Fruit fly (Drosophila melanogaster): ENCODE data around the gene pnt.

The pnt gene

DNA sequence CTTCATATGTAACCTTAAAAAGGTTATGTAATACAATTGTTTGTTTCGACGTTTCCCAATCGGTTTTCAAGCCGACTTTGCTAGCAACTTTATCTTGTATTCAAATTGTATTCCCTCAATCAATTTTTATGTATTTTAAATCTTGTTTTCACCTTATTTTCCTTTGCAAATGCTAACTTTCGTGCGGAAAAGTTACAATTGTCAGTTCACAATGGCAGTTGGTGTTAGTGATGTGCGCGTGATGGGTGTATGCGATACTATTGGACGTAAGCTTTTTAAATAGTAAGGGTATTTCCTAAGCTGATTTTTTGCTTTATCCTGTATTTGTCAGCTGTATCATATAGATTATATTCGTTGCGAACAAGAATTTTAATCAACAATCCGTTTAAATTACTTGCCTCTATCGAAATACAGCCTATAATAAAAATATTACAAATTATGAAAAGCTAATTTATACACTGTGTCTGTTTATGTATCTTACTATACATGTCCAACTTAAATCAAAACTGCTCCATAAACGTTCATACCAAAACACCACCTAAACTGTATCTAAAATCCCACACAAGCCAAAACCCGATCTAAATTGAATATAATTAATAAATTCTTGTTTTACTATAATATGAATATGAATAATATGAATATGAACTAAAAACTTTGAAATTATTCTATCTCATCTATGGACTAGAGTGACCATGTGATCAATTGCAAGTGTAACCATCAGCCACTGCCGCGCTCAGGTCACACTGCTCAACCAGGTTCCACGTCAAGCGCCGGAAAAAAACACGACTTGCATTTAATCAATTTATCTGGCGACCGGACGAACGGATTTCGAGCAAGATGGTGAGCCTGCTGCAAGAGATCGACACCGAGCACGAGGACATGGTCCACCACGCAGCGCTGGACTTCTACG is 10.1 kb upstream of the pnt start, which contains the start of the genes ATPsynCF6 and Sec13:
Gene ATPsynCF6, minus strand, starts transcription at position 236 of the 910 bp plus-strand sequence.
Gene Sec13, plus strand, starts transcription at position 450 of the 910 bp plus-strand sequence.
- TF ChIP-seq fd96Ca (GFP tag; IDR thresholded peaks at IDR 0.05), result no peak
- no peak for TF ChIP-seq gl (tag; optimal IDR thresholded peaks at IDR 0.05)
- TF ChIP-seq CG9948 (tag; optimal IDR thresholded peaks at IDR 0.05), result peak; percentile 40
- no peak for TF ChIP-seq CG13204 (GFP tag; optimal IDR thresholded peaks at IDR 0.05)
- TF ChIP-seq Pif1B (GFP tag; optimal IDR thresholded peaks at IDR 0.05), result peak; percentile 56
- TF ChIP-seq CG15710 (tag; optimal IDR thresholded peaks at IDR 0.05), result peak; percentile 36
- peak; percentile 52 for TF ChIP-seq Ets98B (GFP tag; IDR thresholded peaks at IDR 0.05)
- TF ChIP-seq CG14655 (GFP tag; optimal IDR thresholded peaks at IDR 0.05), result peak; percentile 63
- TF ChIP-seq D1 (tag; optimal IDR thresholded peaks at IDR 0.05), result no peak
- TF ChIP-seq CG8301 (tag; optimal IDR thresholded peaks at IDR 0.05), result peak; percentile 52
- TF ChIP-seq CG32121 (GFP tag; IDR thresholded peaks at IDR 0.05), result peak; percentile 40; the same call in 1 of the 2 replicates
- peak; percentile 22; the same call in 1 of the 2 replicates for TF ChIP-seq rn (GFP tag; IDR thresholded peaks at IDR 0.05)
- TF ChIP-seq CG34367 (tag; optimal IDR thresholded peaks at IDR 0.05), result peak; percentile 15
- no peak for TF ChIP-seq Pif1A (GFP tag; optimal IDR thresholded peaks at IDR 0.05)
- TF ChIP-seq CG4496 (GFP tag; IDR thresholded peaks at IDR 0.05), result peak; percentile 77
- TF ChIP-seq CG12605 (GFP tag; IDR thresholded peaks at IDR 0.05), result no peak
- peak; percentile 10 for TF ChIP-seq Snoo (tag; optimal IDR thresholded peaks at IDR 0.05)
- peak; percentile 51 for TF ChIP-seq CG17806 (tag; optimal IDR thresholded peaks at IDR 0.05)
- TF ChIP-seq CG8159 (tag; optimal IDR thresholded peaks at IDR 0.05), result peak; percentile 59
- TF ChIP-seq CG10348 (GFP tag; IDR thresholded peaks at IDR 0.05), result no peak
- TF ChIP-seq EcR (GFP tag; optimal IDR thresholded peaks at IDR 0.05), result no peak

DNA sequence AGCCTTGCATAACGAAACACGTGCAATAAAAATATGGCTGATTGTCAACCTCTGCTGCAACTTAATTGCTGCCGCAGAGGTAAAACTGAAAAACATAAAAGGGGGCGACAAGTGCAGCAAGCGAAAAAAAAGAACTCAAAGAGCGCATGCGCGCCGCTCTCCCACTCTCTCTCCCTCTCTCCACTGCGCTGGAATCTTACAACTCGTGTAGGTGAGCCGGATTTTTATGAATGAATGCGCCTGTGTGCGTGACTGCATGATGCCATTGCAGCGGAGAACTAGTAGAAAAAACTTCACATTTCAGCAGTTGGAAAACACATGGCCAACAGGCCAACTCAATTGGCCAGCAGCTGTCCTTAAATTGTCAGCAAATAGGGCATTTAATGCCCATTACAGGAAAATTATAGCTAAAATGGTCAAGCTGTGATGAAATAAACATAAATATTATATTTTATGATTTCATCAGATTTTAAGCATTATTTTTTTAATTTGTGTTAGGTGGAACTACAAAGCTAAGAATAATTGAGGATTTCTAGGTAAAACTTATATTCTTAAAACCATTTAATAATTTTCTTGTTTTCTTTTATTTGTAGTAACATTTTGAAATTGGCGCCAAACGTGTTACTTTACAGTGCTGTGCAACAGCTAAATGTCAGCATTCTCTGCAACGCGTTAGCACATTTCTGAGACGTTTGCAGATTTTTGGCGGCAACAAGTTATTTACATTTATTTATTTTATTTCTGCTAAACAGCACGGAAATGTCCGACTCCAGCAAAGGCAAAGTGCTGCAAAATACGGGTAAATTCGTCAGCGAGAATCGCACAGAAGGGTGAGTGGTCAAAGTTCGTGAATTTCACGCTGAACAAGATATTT is 1.7 kb upstream of the pnt start, which contains the start of gene PolE1:
Gene PolE1, plus strand, starts transcription at position 697 of the 874 bp plus-strand sequence.
- TF ChIP-seq D1 (tag; optimal IDR thresholded peaks at IDR 0.05) (no peak), fd96Ca (GFP tag; IDR thresholded peaks at IDR 0.05) (peak; percentile 44; the same call in 2 of the 3 replicates), CG12605 (GFP tag; IDR thresholded peaks at IDR 0.05) (peak; percentile 40; the same call in 1 of the 2 replicates), CG32121 (GFP tag; IDR thresholded peaks at IDR 0.05) (no peak), CG4496 (GFP tag; IDR thresholded peaks at IDR 0.05) (peak; percentile 59; the same call in 2 of the 3 replicates), gl (tag; optimal IDR thresholded peaks at IDR 0.05) (no peak), Snoo (tag; optimal IDR thresholded peaks at IDR 0.05) (no peak), CG8159 (tag; optimal IDR thresholded peaks at IDR 0.05) (no peak), Pif1B (GFP tag; optimal IDR thresholded peaks at IDR 0.05) (peak; percentile 12), Ets98B (GFP tag; IDR thresholded peaks at IDR 0.05) (peak; percentile 15), CG8301 (tag; optimal IDR thresholded peaks at IDR 0.05) (no peak), Pif1A (GFP tag; optimal IDR thresholded peaks at IDR 0.05) (no peak), rn (GFP tag; IDR thresholded peaks at IDR 0.05) (no peak), CG17806 (tag; optimal IDR thresholded peaks at IDR 0.05) (no peak)

DNA sequence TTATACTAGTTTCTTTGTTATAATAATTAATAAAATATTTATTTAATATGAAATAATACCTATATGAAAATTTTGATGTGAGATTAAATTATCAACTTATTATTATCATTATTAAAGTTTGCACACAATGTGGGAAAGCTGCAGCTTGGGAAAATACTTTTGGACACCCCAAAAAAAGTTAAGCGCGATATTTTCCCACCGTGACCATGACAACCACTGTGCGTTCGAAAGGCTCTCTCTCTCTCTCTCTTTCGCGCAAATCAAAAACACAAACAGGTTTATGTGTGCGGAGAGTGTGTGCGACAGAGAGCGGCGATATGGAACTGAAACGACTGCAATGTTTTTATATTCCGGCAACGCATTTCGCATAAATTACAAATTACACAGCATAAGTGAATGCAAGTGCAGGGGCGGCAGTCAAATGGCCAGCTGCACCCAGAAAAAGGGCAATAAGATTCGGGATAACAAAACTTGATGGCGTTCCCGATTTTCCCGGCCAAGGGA is 978 bp upstream of the pnt start:
- TF ChIP-seq gl (tag; optimal IDR thresholded peaks at IDR 0.05), result no peak
- TF ChIP-seq CG34367 (tag; optimal IDR thresholded peaks at IDR 0.05), result peak; percentile 32
- TF ChIP-seq Ets98B (GFP tag; IDR thresholded peaks at IDR 0.05), result peak; percentile 35; the same call in 1 of the 2 replicates
- peak; percentile 75 for TF ChIP-seq Snoo (tag; optimal IDR thresholded peaks at IDR 0.05)
- peak; percentile 50; the same call in 1 of the 2 replicates for TF ChIP-seq CG32121 (GFP tag; IDR thresholded peaks at IDR 0.05)
- peak; percentile 76 for TF ChIP-seq fd96Ca (GFP tag; IDR thresholded peaks at IDR 0.05)
- TF ChIP-seq CG17806 (tag; optimal IDR thresholded peaks at IDR 0.05), result peak; percentile 54
- TF ChIP-seq Pif1A (GFP tag; optimal IDR thresholded peaks at IDR 0.05), result peak; percentile 28
- no peak for TF ChIP-seq EcR (GFP tag; optimal IDR thresholded peaks at IDR 0.05)
- TF ChIP-seq CG8159 (tag; optimal IDR thresholded peaks at IDR 0.05), result peak; percentile 68
- TF ChIP-seq CG9948 (tag; optimal IDR thresholded peaks at IDR 0.05), result peak; percentile 60
- TF ChIP-seq rn (GFP tag; IDR thresholded peaks at IDR 0.05), result no peak
- peak; percentile 77 for TF ChIP-seq CG4496 (GFP tag; IDR thresholded peaks at IDR 0.05)
- peak; percentile 69 for TF ChIP-seq D1 (tag; optimal IDR thresholded peaks at IDR 0.05)
- TF ChIP-seq CG13204 (GFP tag; optimal IDR thresholded peaks at IDR 0.05), result no peak
- TF ChIP-seq CG14655 (GFP tag; optimal IDR thresholded peaks at IDR 0.05), result peak; percentile 69
- TF ChIP-seq CG12605 (GFP tag; IDR thresholded peaks at IDR 0.05), result no peak
- TF ChIP-seq CG10348 (GFP tag; IDR thresholded peaks at IDR 0.05), result no peak
- peak; percentile 56 for TF ChIP-seq CG15710 (tag; optimal IDR thresholded peaks at IDR 0.05)
- TF ChIP-seq Pif1B (GFP tag; optimal IDR thresholded peaks at IDR 0.05), result no peak
- peak; percentile 42 for TF ChIP-seq CG8301 (tag; optimal IDR thresholded peaks at IDR 0.05)

DNA sequence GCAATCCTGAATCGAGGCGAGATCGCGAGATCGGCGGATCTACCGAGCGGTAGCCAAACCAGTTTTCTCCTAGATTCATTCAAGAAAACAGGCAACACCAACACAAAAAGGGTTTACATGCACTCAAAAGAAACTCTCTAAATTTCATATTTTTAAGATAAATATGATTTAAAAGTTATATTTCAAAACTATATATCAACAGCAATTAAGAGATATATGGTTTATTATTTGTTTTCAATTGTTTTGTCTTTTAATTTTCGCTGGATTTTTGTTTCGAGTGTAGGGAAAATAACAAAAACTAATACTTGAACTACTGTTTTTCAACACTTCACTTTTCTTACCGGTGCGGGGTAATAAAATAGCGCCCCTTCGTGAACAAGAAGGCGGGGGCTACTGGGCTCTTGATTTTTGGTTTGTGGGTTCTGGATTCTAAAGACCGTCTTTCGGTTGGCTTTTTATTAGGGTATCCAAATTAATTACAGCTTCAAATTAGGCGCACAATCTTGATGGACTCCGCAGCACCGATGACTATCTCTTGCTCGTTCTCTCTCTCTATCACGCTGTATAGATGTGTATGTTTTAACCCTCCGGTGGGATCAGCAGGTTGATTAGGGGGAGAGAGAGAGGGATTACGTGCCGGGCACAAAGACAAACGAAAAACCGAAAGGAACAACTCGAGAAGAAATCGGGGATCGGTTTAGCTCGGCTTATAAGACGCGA is 750 bp downstream of the pnt start:
- peak; percentile 84 for TF ChIP-seq CG14655 (GFP tag; optimal IDR thresholded peaks at IDR 0.05)
- peak; percentile 58 for TF ChIP-seq Ets98B (GFP tag; IDR thresholded peaks at IDR 0.05)
- TF ChIP-seq CG9948 (tag; optimal IDR thresholded peaks at IDR 0.05), result peak; percentile 81
- TF ChIP-seq CG17806 (tag; optimal IDR thresholded peaks at IDR 0.05), result peak; percentile 77
- peak; percentile 25 for TF ChIP-seq gl (tag; optimal IDR thresholded peaks at IDR 0.05)
- TF ChIP-seq CG4496 (GFP tag; IDR thresholded peaks at IDR 0.05), result peak; percentile 67; the same call in 2 of the 3 replicates
- TF ChIP-seq CG34367 (tag; optimal IDR thresholded peaks at IDR 0.05), result peak; percentile 72
- peak; percentile 46; the same call in 1 of the 2 replicates for TF ChIP-seq CG32121 (GFP tag; IDR thresholded peaks at IDR 0.05)
- peak; percentile 56 for TF ChIP-seq Pif1A (GFP tag; optimal IDR thresholded peaks at IDR 0.05)
- TF ChIP-seq CG10348 (GFP tag; IDR thresholded peaks at IDR 0.05), result no peak
- TF ChIP-seq fd96Ca (GFP tag; IDR thresholded peaks at IDR 0.05), result no peak
- peak; percentile 34 for TF ChIP-seq EcR (GFP tag; optimal IDR thresholded peaks at IDR 0.05)
- no peak for TF ChIP-seq Snoo (tag; optimal IDR thresholded peaks at IDR 0.05)
- peak; percentile 75 for TF ChIP-seq CG8301 (tag; optimal IDR thresholded peaks at IDR 0.05)
- peak; percentile 59 for TF ChIP-seq CG12605 (GFP tag; IDR thresholded peaks at IDR 0.05)
- peak; percentile 36 for TF ChIP-seq CG13204 (GFP tag; optimal IDR thresholded peaks at IDR 0.05)
- TF ChIP-seq rn (GFP tag; IDR thresholded peaks at IDR 0.05), result 0 out of 2 replicates have a peak, but pooled peaks have one; percentile 38
- TF ChIP-seq D1 (tag; optimal IDR thresholded peaks at IDR 0.05), result no peak
- peak; percentile 77 for TF ChIP-seq CG15710 (tag; optimal IDR thresholded peaks at IDR 0.05)
- peak; percentile 82 for TF ChIP-seq CG8159 (tag; optimal IDR thresholded peaks at IDR 0.05)
- TF ChIP-seq Pif1B (GFP tag; optimal IDR thresholded peaks at IDR 0.05), result peak; percentile 5
